Fruit fly (Drosophila melanogaster) S2 (cell line): ENCODE measurements around the gene Cyt-c-p.

ENCODE experiments used
- CG8478 ChIP-seq: fragments of >200 bp; optimal IDR thresholded peaks from 2 replicates; lab custom pipeline; 2018
- CTCF ChIP-seq, 2 experiments: fragments of >200 bp; optimal IDR thresholded peaks; 2 replicates each; lab custom pipeline; 2018

dm6 chr2L:16743055-16743805 lies 23.5 kb downstream of the Cyt-c-p start, which contains the start of the genes LSm7 and BuGZ:
- no peak for TF ChIP-seq CG8478
- peak; percentile 83 to 89 for TF ChIP-seq CTCF (optimal IDR thresholded peaks at IDR 0.05; lab: Kevin White, UChicago)
